Fruit fly (Drosophila melanogaster) whole organism, prepupa: Measurements from ENCODE around the gene CG13123.

Experiments used
- CG16779 ChIP-seq: fragments of 200-800 bp; sonication (Bioruptor generic); optimal IDR thresholded peaks from 3 replicates; lab custom pipeline; 2017; ENCODE audit warnings: missing biosample characterization, mild to moderate bottlenecking, missing genetic modification characterization
- CG3032 ChIP-seq: fragments of 200-800 bp; optimal IDR thresholded peaks from 2 replicates; lab custom pipeline; 2019; ENCODE audit warnings: missing biosample characterization, mild to moderate bottlenecking, missing genetic modification characterization, moderate library complexity
- CG6854 ChIP-seq: fragments of 200-800 bp; sonication (Bioruptor generic); optimal IDR thresholded peaks from 2 replicates; lab custom pipeline; 2017; ENCODE audit warnings: missing biosample characterization, mild to moderate bottlenecking, missing genetic modification characterization
- CG8632 ChIP-seq: fragments of 200-800 bp; sonication (Bioruptor generic); optimal IDR thresholded peaks from 3 replicates; lab custom pipeline; 2016; ENCODE audit warnings: missing biosample characterization, missing genetic modification characterization
- Ets96B ChIP-seq: fragments of 200-800 bp; optimal IDR thresholded peaks from 2 replicates; lab custom pipeline; 2019; ENCODE audit warnings: missing biosample characterization, mild to moderate bottlenecking, missing genetic modification characterization, moderate library complexity
- Gug ChIP-seq: fragments of 200-800 bp; sonication (Bioruptor generic); IDR thresholded peaks from 2 replicates; pipeline ENCODE4 v1.3.6; 2022; ENCODE audit warnings: missing biosample characterization, missing genetic modification characterization
- Lpt ChIP-seq: fragments of 200-800 bp; sonication (Bioruptor generic); optimal IDR thresholded peaks from 3 replicates; lab custom pipeline; 2016; ENCODE audit warnings: missing biosample characterization, missing genetic modification characterization
- Sox15 ChIP-seq: fragments of 200-800 bp; sonication (Bioruptor generic); optimal IDR thresholded peaks from 3 replicates; lab custom pipeline; 2016; ENCODE audit warnings: missing biosample characterization, missing genetic modification characterization
- acj6 ChIP-seq: fragments of 200-800 bp; sonication (Bioruptor generic); optimal IDR thresholded peaks from 3 replicates; lab custom pipeline; 2016; ENCODE audit warnings: missing biosample characterization, missing genetic modification characterization
- esn ChIP-seq: fragments of 200-800 bp; sonication (Bioruptor generic); optimal IDR thresholded peaks from 2 replicates; lab custom pipeline; 2016; ENCODE audit warnings: missing biosample characterization, mild to moderate bottlenecking, missing genetic modification characterization, moderate library complexity
- lz ChIP-seq: fragments of 200-800 bp; sonication (Bioruptor generic); optimal IDR thresholded peaks from 3 replicates; lab custom pipeline; 2016; ENCODE audit warnings: missing biosample characterization, missing genetic modification characterization
- svp ChIP-seq: fragments of 200-800 bp; sonication (Bioruptor generic); peaks from one replicate; lab custom pipeline; 2016; ENCODE audit warnings: missing biosample characterization, missing genetic modification characterization
- vri ChIP-seq: fragments of 200-800 bp; sonication (Bioruptor generic); optimal IDR thresholded peaks from 3 replicates; lab custom pipeline; 2016; ENCODE audit warnings: missing biosample characterization, mild to moderate bottlenecking, missing genetic modification characterization

DNA sequence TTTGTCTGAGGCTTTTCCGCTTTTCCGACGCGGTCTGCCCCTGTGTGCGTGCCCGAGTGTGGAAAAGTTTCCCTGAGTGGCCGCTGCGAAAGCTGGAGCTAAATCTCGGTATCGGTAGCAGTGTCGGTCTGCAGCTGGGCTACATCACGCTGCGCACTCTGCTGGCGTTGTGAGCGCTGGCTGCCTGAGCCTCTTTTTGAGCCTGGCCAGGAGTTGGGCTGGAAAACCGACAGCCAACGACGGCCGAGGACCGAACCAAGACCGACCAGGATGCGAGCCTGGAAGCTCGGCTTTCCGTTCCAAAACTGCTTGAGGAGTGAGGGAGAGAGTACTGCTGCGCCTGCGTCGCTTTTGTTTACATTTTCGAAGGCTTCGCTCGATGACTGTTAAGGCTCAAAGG is 49.1 kb downstream of the CG13123 start:
- TF ChIP-seq CG8632, result no peak
- TF ChIP-seq Lpt (GFP tag; lab: Kevin White, UChicago), result no peak
- no peak for TF ChIP-seq esn (GFP tag; lab: Kevin White, UChicago)
- no peak for TF ChIP-seq Ets96B
- TF ChIP-seq Gug, result no peak
- no peak for TF ChIP-seq Sox15 (GFP tag; lab: Kevin White, UChicago)
- no peak for TF ChIP-seq CG3032 (tag; lab: Kevin White, UChicago)
- no peak for TF ChIP-seq CG6854 (GFP tag; lab: Kevin White, UChicago)
- no peak for TF ChIP-seq lz (GFP tag; lab: Kevin White, UChicago)
- TF ChIP-seq vri (GFP tag; lab: Kevin White, UChicago), result no peak
- TF ChIP-seq acj6, result no peak
- no peak for TF ChIP-seq svp (GFP tag; lab: Kevin White, UChicago)
- no peak for TF ChIP-seq CG16779 (tag; lab: Kevin White, UChicago)
